Fruit fly (Drosophila melanogaster): ENCODE measurements around the gene CG5708.

DNA sequence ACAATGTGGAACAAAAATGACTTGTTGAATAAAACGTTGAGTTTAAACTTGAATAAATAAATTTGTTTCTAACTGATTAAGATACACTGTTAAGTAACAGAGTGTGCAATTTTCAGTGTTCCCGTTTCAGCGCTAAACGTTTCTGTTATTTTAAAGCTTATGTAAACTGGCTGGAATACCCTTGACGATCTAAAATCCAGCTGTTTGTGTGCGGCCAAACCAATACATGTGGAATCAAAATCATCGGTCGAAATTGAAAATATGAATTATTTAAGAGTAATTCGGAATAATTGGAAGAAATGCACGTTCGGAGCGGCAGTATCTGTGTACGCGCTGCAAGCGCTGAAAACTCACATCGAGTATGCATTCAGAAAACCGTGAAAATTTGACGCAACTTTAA is 43.2 kb upstream of the CG5708 start, which contains the start of gene Mulk:
- TF ChIP-seq tj (GFP tag; optimal IDR thresholded peaks at IDR 0.05) (no peak), Hr96 (GFP tag; optimal IDR thresholded peaks at IDR 0.05) (no peak), CG33017 (tag; optimal IDR thresholded peaks at IDR 0.05) (no peak), CG12768 (GFP tag; optimal IDR thresholded peaks at IDR 0.05) (no peak), Clk (GFP tag; optimal IDR thresholded peaks at IDR 0.05) (no peak), Mnt (GFP tag; optimal IDR thresholded peaks at IDR 0.05) (no peak), toe (GFP tag; optimal IDR thresholded peaks at IDR 0.05) (no peak)

Data from whole organism, adult.